Fruit fly (Drosophila melanogaster) whole organism, embryonic: ENCODE results near the gene dgt6.
A peak's percentile ranks its signal among the peaks of the same experiment; 100 is the strongest.

ENCODE experiments used
- Abd-B ChIP-seq: fragments of 200-800 bp; sonication (Bioruptor generic); optimal IDR thresholded peaks from 2 replicates; lab custom pipeline; 2018; ENCODE audit warnings: missing biosample characterization, mild to moderate bottlenecking, missing genetic modification characterization, moderate library complexity
- Aef1 ChIP-seq: fragments of 200-800 bp; sonication (Bioruptor generic); IDR thresholded peaks from 3 replicates; pipeline ENCODE4 v1.3.6; 2022; ENCODE audit warnings: missing biosample characterization, missing genetic modification characterization
- CG10147 ChIP-seq: fragments of 200-800 bp; sonication (Bioruptor generic); optimal IDR thresholded peaks from 2 replicates; lab custom pipeline; 2019; ENCODE audit warnings: missing biosample characterization, mild to moderate bottlenecking, missing genetic modification characterization, moderate library complexity
- CG10209 ChIP-seq: fragments of 200-800 bp; sonication (Bioruptor generic); optimal IDR thresholded peaks from 3 replicates; lab custom pipeline; 2017; ENCODE audit warnings: missing biosample characterization, mild to moderate bottlenecking, missing genetic modification characterization, missing genetic modification reagents
- CG1024 ChIP-seq: fragments of 200-800 bp; sonication (Bioruptor generic); IDR thresholded peaks from 2 replicates; pipeline ENCODE4 v1.3.6; 2022; ENCODE audit warnings: missing biosample characterization, missing genetic modification characterization
- CG13287 ChIP-seq: fragments of 200-800 bp; sonication (Bioruptor generic); IDR thresholded peaks from 2 replicates; pipeline ENCODE4 v1.3.6; 2022; ENCODE audit warnings: missing biosample characterization, missing genetic modification characterization; ENCODE audit not compliant: partially characterized antibody
- CG13424 ChIP-seq: fragments of 200-800 bp; sonication (Bioruptor generic); optimal IDR thresholded peaks from 2 replicates; lab custom pipeline; 2019; ENCODE audit warnings: missing biosample characterization, mild to moderate bottlenecking, missing genetic modification characterization, moderate library complexity
- CG14860 ChIP-seq: fragments of 200-800 bp; sonication (Bioruptor generic); IDR thresholded peaks from 3 replicates; pipeline ENCODE4 v1.3.6; 2022; ENCODE audit warnings: missing biosample characterization, missing genetic modification characterization; ENCODE audit not compliant: partially characterized antibody
- CG16779 ChIP-seq: fragments of 200-800 bp; sonication (Bioruptor generic); IDR thresholded peaks from 2 replicates; pipeline ENCODE4 v1.3.6; 2022; ENCODE audit warnings: missing biosample characterization, missing genetic modification characterization
- CG16815 ChIP-seq: fragments of 200-800 bp; sonication (Bioruptor generic); optimal IDR thresholded peaks from 3 replicates; lab custom pipeline; 2017; ENCODE audit warnings: missing biosample characterization, mild to moderate bottlenecking, missing genetic modification characterization
- CG2889 ChIP-seq: fragments of 200-800 bp; sonication (Bioruptor generic); IDR thresholded peaks from 3 replicates; pipeline ENCODE4 v1.3.6; 2022; ENCODE audit warnings: missing biosample characterization, missing genetic modification characterization
- CG30403 ChIP-seq: fragments of 200-800 bp; sonication (Bioruptor generic); optimal IDR thresholded peaks from 3 replicates; lab custom pipeline; 2016; ENCODE audit warnings: missing biosample characterization, missing genetic modification characterization
- CG3838 ChIP-seq: fragments of 200-800 bp; sonication (Bioruptor generic); optimal IDR thresholded peaks from 3 replicates; lab custom pipeline; 2016; ENCODE audit warnings: missing biosample characterization, missing genetic modification characterization
- CG4360 ChIP-seq: fragments of 200-800 bp; sonication (Bioruptor generic); IDR thresholded peaks from 2 replicates; pipeline ENCODE4 v1.3.6; 2022; ENCODE audit warnings: missing biosample characterization, missing genetic modification characterization
- CG4617 ChIP-seq: fragments of 200-800 bp; sonication (Bioruptor generic); optimal IDR thresholded peaks from 3 replicates; lab custom pipeline; 2016; ENCODE audit warnings: missing biosample characterization, missing genetic modification characterization, borderline replicate concordance
- CG6272 ChIP-seq: fragments of 200-800 bp; sonication (Bioruptor generic); IDR thresholded peaks from 2 replicates; pipeline ENCODE4 v1.3.6; 2022; ENCODE audit warnings: missing biosample characterization, missing genetic modification characterization
- CG8765 ChIP-seq: fragments of 200-800 bp; sonication (Bioruptor generic); IDR thresholded peaks from 2 replicates; pipeline ENCODE4 v1.3.6; 2022; ENCODE audit warnings: missing biosample characterization, missing genetic modification characterization
- Dip3 ChIP-seq: fragments of 200-800 bp; sonication (Bioruptor generic); optimal IDR thresholded peaks from 3 replicates; lab custom pipeline; 2016; ENCODE audit warnings: missing biosample characterization, missing genetic modification characterization
- ERR ChIP-seq: fragments of 200-800 bp; sonication (Bioruptor generic); optimal IDR thresholded peaks from 2 replicates; lab custom pipeline; 2016; ENCODE audit warnings: missing biosample characterization, missing genetic modification characterization
- H2.0 ChIP-seq: fragments of 200-800 bp; sonication (Bioruptor generic); IDR thresholded peaks from 2 replicates; pipeline ENCODE4 v1.3.6; 2022; ENCODE audit warnings: missing biosample characterization, missing genetic modification characterization
- Hey ChIP-seq: fragments of 200-800 bp; sonication (Bioruptor generic); optimal IDR thresholded peaks from 3 replicates; lab custom pipeline; 2018; ENCODE audit warnings: missing biosample characterization, mild to moderate bottlenecking, missing genetic modification characterization
- Hmx ChIP-seq: fragments of 200-800 bp; sonication (Bioruptor generic); optimal IDR thresholded peaks from 2 replicates; lab custom pipeline; 2016; ENCODE audit warnings: missing biosample characterization, missing genetic modification characterization
- Optix ChIP-seq: fragments of 200-800 bp; sonication (Bioruptor generic); IDR thresholded peaks from 3 replicates; pipeline ENCODE4 v1.3.6; 2022; ENCODE audit warnings: missing biosample characterization, missing genetic modification characterization
- Sox100B ChIP-seq: fragments of 200-800 bp; sonication (Bioruptor generic); optimal IDR thresholded peaks from 3 replicates; lab custom pipeline; 2018; ENCODE audit warnings: missing biosample characterization, mild to moderate bottlenecking, missing genetic modification characterization
- abd-A ChIP-seq: fragments of 200-800 bp; sonication (Bioruptor generic); optimal IDR thresholded peaks from 3 replicates; lab custom pipeline; 2019; ENCODE audit warnings: missing biosample characterization, mild to moderate bottlenecking, missing genetic modification characterization, moderate library complexity
- aop ChIP-seq: fragments of 200-800 bp; sonication (Bioruptor generic); IDR thresholded peaks from 2 replicates; pipeline ENCODE4 v1.3.6; 2022; ENCODE audit warnings: missing biosample characterization, missing genetic modification characterization
- ato ChIP-seq: fragments of 200-800 bp; sonication (Bioruptor generic); IDR thresholded peaks from 2 replicates; pipeline ENCODE4 v1.3.6; 2022; ENCODE audit warnings: missing biosample characterization, missing genetic modification characterization; ENCODE audit not compliant: partially characterized antibody
- az2 ChIP-seq: fragments of 200-800 bp; sonication (Bioruptor generic); optimal IDR thresholded peaks from 3 replicates; lab custom pipeline; 2016; ENCODE audit warnings: missing biosample characterization, missing genetic modification characterization
- corto ChIP-seq: fragments of 200-800 bp; sonication (Bioruptor generic); optimal IDR thresholded peaks from 2 replicates; lab custom pipeline; 2016; ENCODE audit warnings: missing biosample characterization, mild to moderate bottlenecking, missing genetic modification characterization, moderate library complexity
- exex ChIP-seq: fragments of 200-800 bp; sonication (Bioruptor generic); optimal IDR thresholded peaks from 4 replicates; lab custom pipeline; 2018; ENCODE audit warnings: missing biosample characterization, mild to moderate bottlenecking, missing genetic modification characterization, moderate library complexity
- fd3F ChIP-seq: fragments of 200-800 bp; sonication (Bioruptor generic); optimal IDR thresholded peaks from 2 replicates; lab custom pipeline; 2018; ENCODE audit warnings: missing biosample characterization, mild to moderate bottlenecking, missing genetic modification characterization, moderate library complexity
- h ChIP-seq: fragments of >200 bp; optimal IDR thresholded peaks from 2 replicates; lab custom pipeline; 2017
- inv ChIP-seq: fragments of 200-800 bp; sonication (Bioruptor generic); IDR thresholded peaks from 2 replicates; pipeline ENCODE4 v1.3.6; 2022; ENCODE audit warnings: missing biosample characterization, missing genetic modification characterization; ENCODE audit not compliant: partially characterized antibody
- klu ChIP-seq: fragments of 200-800 bp; sonication (Bioruptor generic); IDR thresholded peaks from 2 replicates; pipeline ENCODE4 v1.3.6; 2022; ENCODE audit warnings: missing biosample characterization, missing genetic modification characterization
- lmd ChIP-seq: fragments of 200-800 bp; sonication (Bioruptor generic); IDR thresholded peaks from 2 replicates; pipeline ENCODE4 v1.3.6; 2022; ENCODE audit warnings: missing biosample characterization, missing genetic modification characterization
- maf-S ChIP-seq: fragments of 200-800 bp; sonication (Bioruptor generic); optimal IDR thresholded peaks from 2 replicates; lab custom pipeline; 2016; ENCODE audit warnings: missing biosample characterization, missing genetic modification characterization
- pb ChIP-seq: fragments of 200-800 bp; sonication (Bioruptor generic); optimal IDR thresholded peaks from 3 replicates; lab custom pipeline; 2016; ENCODE audit warnings: missing biosample characterization, missing genetic modification characterization
- salm ChIP-seq: fragments of 200-800 bp; sonication (Bioruptor generic); optimal IDR thresholded peaks from 2 replicates; lab custom pipeline; 2018; ENCODE audit warnings: missing biosample characterization, mild to moderate bottlenecking, missing genetic modification characterization
- sens-2 ChIP-seq: fragments of 200-800 bp; sonication (Bioruptor generic); IDR thresholded peaks from 2 replicates; pipeline ENCODE4 v1.3.6; 2022; ENCODE audit warnings: missing biosample characterization, missing genetic modification characterization
- sim ChIP-seq: fragments of 200-800 bp; sonication (Bioruptor generic); IDR thresholded peaks from 2 replicates; pipeline ENCODE4 v1.3.6; 2022; ENCODE audit warnings: missing biosample characterization, missing genetic modification characterization
- slbo ChIP-seq: fragments of 200-800 bp; sonication (Bioruptor generic); IDR thresholded peaks from 2 replicates; pipeline ENCODE4 v1.3.6; 2022; ENCODE audit warnings: missing biosample characterization, missing genetic modification characterization
- slou ChIP-seq: fragments of 200-800 bp; sonication (Bioruptor generic); optimal IDR thresholded peaks from 3 replicates; lab custom pipeline; 2016; ENCODE audit warnings: missing biosample characterization, missing genetic modification characterization
- so ChIP-seq: fragments of 200-800 bp; sonication (Bioruptor generic); IDR thresholded peaks from 3 replicates; pipeline ENCODE4 v1.3.6; 2022; ENCODE audit warnings: missing biosample characterization, missing genetic modification characterization
- ssp ChIP-seq: fragments of 200-800 bp; sonication (Bioruptor generic); IDR thresholded peaks from 2 replicates; pipeline ENCODE4 v1.3.6; 2022; ENCODE audit warnings: missing biosample characterization, missing genetic modification characterization
- trh ChIP-seq: fragments of 200-800 bp; sonication (Bioruptor generic); optimal IDR thresholded peaks from 2 replicates; lab custom pipeline; 2016; ENCODE audit warnings: missing biosample characterization, missing genetic modification characterization
- wor ChIP-seq: fragments of 200-800 bp; sonication (Bioruptor generic); IDR thresholded peaks from 2 replicates; pipeline ENCODE4 v1.3.6; 2022; ENCODE audit warnings: missing biosample characterization, missing genetic modification characterization
- zen ChIP-seq: fragments of 200-800 bp; sonication (Bioruptor generic); optimal IDR thresholded peaks from 3 replicates; lab custom pipeline; 2018; ENCODE audit warnings: missing biosample characterization, mild to moderate bottlenecking, missing genetic modification characterization, moderate library complexity
- zfh2 ChIP-seq: fragments of 200-800 bp; sonication (Bioruptor generic); optimal IDR thresholded peaks from 2 replicates; lab custom pipeline; 2016; ENCODE audit warnings: missing biosample characterization, missing genetic modification characterization

dgt6 gene

dm6 chr3R:29157418-29158398, 26.9 kb upstream of the dgt6 start, which contains the start of gene rdog (continued):
- TF ChIP-seq ato, result no peak
- TF ChIP-seq Hey (tag; lab: Kevin White, UChicago), result no peak
- no peak for TF ChIP-seq CG14860 (GFP tag; lab: Robert Waterston, UW)
- no peak for TF ChIP-seq CG2889 (GFP tag; lab: Robert Waterston, UW)
- TF ChIP-seq H2.0 (GFP tag; lab: Robert Waterston, UW), result peak; percentile 36; the same call in 1 of the 2 replicates
- TF ChIP-seq pb (GFP tag; lab: Kevin White, UChicago), result peak; percentile 28
- peak; percentile 77 for TF ChIP-seq lmd (GFP tag; lab: Robert Waterston, UW)
- no peak for TF ChIP-seq CG16779 (GFP tag; lab: Robert Waterston, UW)
- TF ChIP-seq sens-2, result peak; percentile 54; the same call in 1 of the 2 replicates
- TF ChIP-seq ERR, result peak; percentile 54
- TF ChIP-seq maf-S (GFP tag; lab: Kevin White, UChicago), result peak; percentile 73
- peak; percentile 88 for TF ChIP-seq az2
- no peak for TF ChIP-seq h
- no peak for TF ChIP-seq corto (GFP tag; lab: Kevin White, UChicago)
- peak; percentile 31; the same call in 1 of the 2 replicates for TF ChIP-seq CG1024
- no peak for TF ChIP-seq exex (tag; lab: Kevin White, UChicago)
- peak; percentile 81 for TF ChIP-seq CG10209 (GFP tag; lab: Kevin White, UChicago)
- TF ChIP-seq salm, result peak; percentile 59
- peak; percentile 35; the same call in 1 of the 2 replicates for TF ChIP-seq CG13287 (GFP tag; lab: Robert Waterston, UW)
- no peak for TF ChIP-seq trh
- TF ChIP-seq klu (GFP tag; lab: Robert Waterston, UW), result peak; percentile 68; the same call in 1 of the 2 replicates
- TF ChIP-seq CG6272, result no peak
- peak; percentile 42; the same call in 1 of the 3 replicates for TF ChIP-seq Aef1 (GFP tag; lab: Robert Waterston, UW)
- TF ChIP-seq CG16815, result peak; percentile 79
- TF ChIP-seq CG4617 (GFP tag; lab: Kevin White, UChicago), result peak; percentile 46
- peak; percentile 61 for TF ChIP-seq slbo (GFP tag; lab: Robert Waterston, UW)
- TF ChIP-seq abd-A (tag; lab: Kevin White, UChicago), result peak; percentile 64
- peak; percentile 72; the same call in 2 of the 3 replicates for TF ChIP-seq Optix (GFP tag; lab: Robert Waterston, UW)
- TF ChIP-seq Hmx (GFP tag; lab: Kevin White, UChicago), result peak; percentile 80
- no peak; the same call in 2 of the 3 replicates for TF ChIP-seq so (GFP tag; lab: Robert Waterston, UW)
- TF ChIP-seq CG10147 (GFP tag; lab: Kevin White, UChicago), result peak; percentile 80
- TF ChIP-seq fd3F (GFP tag; lab: Kevin White, UChicago), result peak; percentile 31
- TF ChIP-seq Abd-B (GFP tag; lab: Kevin White, UChicago), result peak; percentile 88
- peak; percentile 6 for TF ChIP-seq slou (GFP tag; lab: Kevin White, UChicago)
- TF ChIP-seq CG3838 (GFP tag; lab: Kevin White, UChicago), result peak; percentile 56
- peak; percentile 51; the same call in 1 of the 2 replicates for TF ChIP-seq CG8765 (GFP tag; lab: Robert Waterston, UW)
- no peak for TF ChIP-seq sim (GFP tag; lab: Robert Waterston, UW)
- TF ChIP-seq Dip3 (GFP tag; lab: Kevin White, UChicago), result peak; percentile 80
- TF ChIP-seq CG13424 (tag; lab: Kevin White, UChicago), result peak; percentile 77
- peak; percentile 76 for TF ChIP-seq zfh2 (GFP tag; lab: Kevin White, UChicago)
- peak; percentile 77 for TF ChIP-seq zen (tag; lab: Kevin White, UChicago)
- no peak for TF ChIP-seq inv
- TF ChIP-seq aop (GFP tag; lab: Robert Waterston, UW), result peak; percentile 39; the same call in 1 of the 2 replicates
- no peak for TF ChIP-seq Sox100B (GFP tag; lab: Kevin White, UChicago)
- no peak; the same call in none of the 2 replicates for TF ChIP-seq CG4360
- TF ChIP-seq CG30403 (GFP tag; lab: Kevin White, UChicago), result peak; percentile 88
- peak; percentile 51; the same call in 1 of the 2 replicates for TF ChIP-seq ssp (GFP tag; lab: Robert Waterston, UW)
- no peak; the same call in 1 of the 2 replicates for TF ChIP-seq wor (GFP tag; lab: Robert Waterston, UW)
